Worm (Caenorhabditis elegans) whole organism, L1 larva: ENCODE measurements around the gene F59E12.9.

ENCODE experiments used
- ces-1 ChIP-seq: fragments of 150-350 bp; optimal IDR thresholded peaks from 2 replicates; lab custom pipeline; 2014; ENCODE audit warnings: missing biosample characterization, missing genetic modification reagents, missing genetic modification characterization
- elt-2 ChIP-seq: sonication (generic microtip); optimal IDR thresholded peaks from 2 replicates; lab custom pipeline; 2016; ENCODE audit warnings: missing genetic modification characterization, mild to moderate bottlenecking, inconsistent platforms, missing compliant biosample characterization, missing genetic modification reagents
- hlh-4 ChIP-seq: sonication (generic microtip); optimal IDR thresholded peaks from 2 replicates; lab custom pipeline; 2016; ENCODE audit warnings: mild to moderate bottlenecking, missing genetic modification characterization, missing compliant biosample characterization
- lin-39 ChIP-seq: fragments of 150-350 bp; optimal IDR thresholded peaks from 2 replicates; lab custom pipeline; 2014; ENCODE audit warnings: missing biosample characterization, missing genetic modification reagents, missing genetic modification characterization
- nhr-76 ChIP-seq: sonication (generic microtip); optimal IDR thresholded peaks from 2 replicates; lab custom pipeline; 2017; ENCODE audit warnings: missing biosample characterization, missing genetic modification characterization
- sox-4 ChIP-seq: sonication (generic microtip); optimal IDR thresholded peaks from 2 replicates; lab custom pipeline; 2016; ENCODE audit warnings: missing genetic modification characterization, missing compliant biosample characterization
- vab-15 ChIP-seq: sonication (generic microtip); optimal IDR thresholded peaks from 2 replicates; lab custom pipeline; 2017; ENCODE audit warnings: missing genotype, mild to moderate bottlenecking, missing genetic modification characterization, missing compliant biosample characterization
- ztf-11 ChIP-seq, 2 experiments: sonication (generic microtip); optimal IDR thresholded peaks; 2 replicates each; lab custom pipeline; 2016 to 2017; ENCODE audit warnings: missing genetic modification characterization in 2 of 2, missing biosample characterization in 1 of 2, missing compliant biosample characterization in 1 of 2

ce11 chrII:5596247-5596646, 50.6 kb downstream of the F59E12.9 start, which contains the start of gene C17G10.1:
- TF ChIP-seq elt-2 (no peak), nhr-76 (no peak), hlh-4 (tag; lab: Kevin White, UChicago) (no peak), lin-39 (tag; lab: Kevin White, UChicago) (no peak), vab-15 (tag; lab: Kevin White, UChicago) (no peak), ces-1 (no peak), ztf-11 (tag; optimal IDR thresholded peaks at IDR 0.05; lab: Kevin White, UChicago) (no peak), sox-4 (tag; lab: Kevin White, UChicago) (no peak)
